Worm (Caenorhabditis elegans) whole organism, young adult: ENCODE data around the gene mrpl-30.

Experiments used
- F10E7.11 ChIP-seq: sonication (generic microtip); optimal IDR thresholded peaks from 2 replicates; lab custom pipeline; 2017; ENCODE audit warnings: mild to moderate bottlenecking, missing genetic modification characterization, moderate library complexity, missing compliant biosample characterization
- F39B2.1 ChIP-seq: fragments of 200-800 bp; sonication (Bioruptor generic); IDR thresholded peaks from 2 replicates; pipeline ENCODE4 v1.3.6; 2022; ENCODE audit warnings: missing genetic modification reagents, missing genetic modification characterization, missing compliant biosample characterization
- Y56A3A.18 ChIP-seq: fragments of 200-800 bp; sonication (Bioruptor generic); IDR thresholded peaks from 2 replicates; pipeline ENCODE4 v1.3.6; 2022; ENCODE audit warnings: missing genetic modification reagents, missing genetic modification characterization, missing compliant biosample characterization
- attf-3 ChIP-seq: fragments of 200-800 bp; sonication (Bioruptor generic); conservative IDR thresholded peaks from 2 replicates; pipeline ENCODE4 v1.3.6; 2022; ENCODE audit warnings: missing genetic modification reagents, missing genetic modification characterization, missing compliant biosample characterization
- dpl-1 ChIP-seq: fragments of 150-350 bp; optimal IDR thresholded peaks from 2 replicates; lab custom pipeline; 2014; ENCODE audit warnings: missing biosample characterization, missing genetic modification reagents, missing genetic modification characterization
- efl-1 ChIP-seq: fragments of 150-350 bp; optimal IDR thresholded peaks from 2 replicates; lab custom pipeline; 2014; ENCODE audit warnings: missing biosample characterization, missing genetic modification reagents, missing genetic modification characterization
- let-526 ChIP-seq: fragments of 200-800 bp; sonication (Bioruptor generic); IDR thresholded peaks from 2 replicates; pipeline ENCODE4 v1.3.6; 2022; ENCODE audit warnings: missing genetic modification reagents, missing genetic modification characterization, missing compliant biosample characterization
- madf-6 ChIP-seq: fragments of 200-800 bp; sonication (Bioruptor generic); IDR thresholded peaks from 2 replicates; pipeline ENCODE4 v1.3.6; 2022; ENCODE audit warnings: missing genetic modification reagents, missing genetic modification characterization, missing compliant biosample characterization
- mxl-1 ChIP-seq: sonication (generic microtip); optimal IDR thresholded peaks from 2 replicates; lab custom pipeline; 2016; ENCODE audit warnings: missing genetic modification characterization, missing compliant biosample characterization
- nfya-2 ChIP-seq: fragments of 200-800 bp; sonication (Bioruptor generic); IDR thresholded peaks from 2 replicates; pipeline ENCODE4 v1.3.6; 2022; ENCODE audit warnings: missing genetic modification reagents, missing genetic modification characterization, missing compliant biosample characterization

DNA sequence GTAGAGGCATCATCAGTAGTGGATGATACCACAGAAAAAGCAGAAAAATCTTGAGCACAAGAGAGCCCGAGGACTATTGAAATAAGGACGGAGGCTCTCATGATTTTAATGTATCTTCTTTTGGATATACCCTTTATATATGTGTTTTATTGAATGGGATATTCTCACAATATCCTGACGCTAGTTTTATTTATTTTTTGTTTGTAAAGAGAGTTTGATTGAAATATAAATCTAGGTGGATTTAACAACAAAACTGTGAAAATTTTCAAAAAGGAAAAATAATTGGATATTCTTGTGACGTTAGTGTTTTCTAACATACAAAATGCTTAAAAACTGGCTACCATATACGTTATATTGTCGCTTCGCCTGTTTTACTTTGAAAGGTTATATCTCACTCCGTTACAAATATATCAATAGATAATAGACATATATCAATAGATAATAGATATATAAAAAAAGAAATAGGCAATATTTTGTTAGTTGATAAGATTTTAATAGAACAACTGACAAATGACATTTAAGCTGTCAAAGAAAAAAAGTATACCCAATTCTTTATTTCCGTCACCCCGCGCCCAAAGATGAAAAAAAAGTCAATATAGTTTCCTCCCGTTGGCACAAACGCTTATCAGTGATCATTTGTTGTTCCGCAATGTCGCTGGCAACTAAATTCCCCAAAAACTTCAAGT is 34.9 kb upstream of the mrpl-30 start, which contains the start of the genes E02H9.7 and klo-2:
- TF ChIP-seq madf-6 (GFP tag; lab: Robert Waterston, UW) (no peak), F39B2.1 (GFP tag; lab: Robert Waterston, UW) (no peak), Y56A3A.18 (GFP tag; lab: Robert Waterston, UW) (no peak), let-526 (GFP tag; lab: Robert Waterston, UW) (no peak), efl-1 (GFP tag; lab: Kevin White, UChicago) (no peak), attf-3 (GFP tag; lab: Robert Waterston, UW) (no peak), F10E7.11 (tag; lab: Kevin White, UChicago) (no peak), mxl-1 (tag; lab: Kevin White, UChicago) (no peak), nfya-2 (GFP tag; lab: Robert Waterston, UW) (no peak), dpl-1 (GFP tag; lab: Kevin White, UChicago) (no peak)
